Worm (Caenorhabditis elegans): ENCODE results near the gene acy-3.

acy-3 gene

DNA sequence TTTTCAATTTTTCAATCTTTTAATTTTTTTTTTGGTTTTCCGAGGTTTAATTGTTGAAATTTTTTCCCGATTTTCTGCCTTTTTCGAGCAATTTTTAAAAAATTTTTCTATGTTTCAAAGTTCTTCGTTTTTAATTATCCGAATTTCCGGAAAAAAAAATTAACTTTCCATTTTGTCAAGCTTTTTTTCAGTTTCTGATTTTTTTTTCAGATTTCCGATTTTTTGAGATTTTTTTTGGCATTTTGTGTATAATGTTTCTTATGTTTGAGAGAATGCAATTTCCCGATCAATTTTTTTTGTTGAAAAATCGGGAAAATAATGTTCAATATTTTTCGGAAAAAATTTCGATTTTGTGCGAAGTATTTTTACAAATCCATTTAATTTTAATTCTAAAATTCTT is 20.6 kb upstream of the acy-3 start:
- no peak for TF ChIP-seq hlh-30 (tag; optimal IDR thresholded peaks at IDR 0.05; ENCODE audit: insufficient read depth)
- no peak for TF ChIP-seq tbx-7 (tag; optimal IDR thresholded peaks at IDR 0.05)
- no peak for TF ChIP-seq lim-6 (tag; optimal IDR thresholded peaks at IDR 0.05)
- no peak for TF ChIP-seq ztf-16 (tag; optimal IDR thresholded peaks at IDR 0.05)
- TF ChIP-seq pha-4 (tag; optimal IDR thresholded peaks at IDR 0.05): no peak
- TF ChIP-seq ttx-3 (tag; optimal IDR thresholded peaks at IDR 0.05): no peak
- TF ChIP-seq ceh-6 (GFP tag; optimal IDR thresholded peaks at IDR 0.05): no peak
- no peak for TF ChIP-seq ceh-31 (tag; optimal IDR thresholded peaks at IDR 0.05)
- no peak for TF ChIP-seq syd-9 (tag; optimal IDR thresholded peaks at IDR 0.05)
- TF ChIP-seq unc-55 (GFP tag; optimal IDR thresholded peaks at IDR 0.05): no peak
- TF ChIP-seq zip-5 (tag; optimal IDR thresholded peaks at IDR 0.05): no peak
- TF ChIP-seq rnt-1 (tag; optimal IDR thresholded peaks at IDR 0.05): no peak
- no peak for TF ChIP-seq che-1 (tag; optimal IDR thresholded peaks at IDR 0.05)
- no peak for TF ChIP-seq ceh-19 (GFP tag; optimal IDR thresholded peaks at IDR 0.05)
- no peak for TF ChIP-seq pax-1 (tag; optimal IDR thresholded peaks at IDR 0.05)
- no peak for TF ChIP-seq nfya-1 (tag; optimal IDR thresholded peaks at IDR 0.05)
- TF ChIP-seq fkh-6 (tag; optimal IDR thresholded peaks at IDR 0.05): no peak
- TF ChIP-seq ceh-9 (tag; optimal IDR thresholded peaks at IDR 0.05): no peak
- no peak for TF ChIP-seq K02D7.2 (tag; optimal IDR thresholded peaks at IDR 0.05)

DNA sequence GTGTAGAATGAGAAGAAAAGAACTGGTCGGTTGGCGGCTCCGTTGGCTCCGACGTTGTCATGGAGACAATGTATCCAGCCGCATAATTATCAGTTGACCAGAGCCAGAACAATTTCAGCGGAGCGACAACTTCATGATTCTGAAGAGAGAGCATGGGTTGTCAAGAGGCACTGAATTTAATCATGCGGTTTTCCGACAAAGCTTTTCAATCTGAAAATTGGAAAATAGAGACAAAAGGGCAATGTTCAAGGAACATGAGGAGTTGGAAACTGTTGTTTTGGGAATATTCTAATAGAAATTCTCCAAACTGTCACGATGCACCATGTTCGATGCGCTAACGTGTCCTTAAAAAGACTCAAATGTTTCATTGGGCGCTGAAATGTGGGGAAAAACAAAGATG is 18.1 kb upstream of the acy-3 start, which contains the start of gene xbx-5:
TSS of gene xbx-5 (minus strand) at position 56 of the 400 bp plus-strand sequence.
- TF ChIP-seq ceh-18 (tag; optimal IDR thresholded peaks at IDR 0.05) (no peak), ref-2 (tag; optimal IDR thresholded peaks at IDR 0.05) (no peak), sdc-2 (tag; optimal IDR thresholded peaks at IDR 0.05) (no peak), fkh-6 (tag; optimal IDR thresholded peaks at IDR 0.05) (no peak), tbx-2 (tag; optimal IDR thresholded peaks at IDR 0.05) (no peak), tbx-7 (tag; optimal IDR thresholded peaks at IDR 0.05) (no peak), unc-3 (GFP tag; conservative IDR thresholded peaks at IDR 0.05) (no peak), unc-3 (tag; optimal IDR thresholded peaks at IDR 0.05) (no peak), K02D7.2 (tag; optimal IDR thresholded peaks at IDR 0.05) (no peak), pag-3 (tag; optimal IDR thresholded peaks at IDR 0.05; ENCODE audit: borderline replicate concordance) (no peak)

DNA sequence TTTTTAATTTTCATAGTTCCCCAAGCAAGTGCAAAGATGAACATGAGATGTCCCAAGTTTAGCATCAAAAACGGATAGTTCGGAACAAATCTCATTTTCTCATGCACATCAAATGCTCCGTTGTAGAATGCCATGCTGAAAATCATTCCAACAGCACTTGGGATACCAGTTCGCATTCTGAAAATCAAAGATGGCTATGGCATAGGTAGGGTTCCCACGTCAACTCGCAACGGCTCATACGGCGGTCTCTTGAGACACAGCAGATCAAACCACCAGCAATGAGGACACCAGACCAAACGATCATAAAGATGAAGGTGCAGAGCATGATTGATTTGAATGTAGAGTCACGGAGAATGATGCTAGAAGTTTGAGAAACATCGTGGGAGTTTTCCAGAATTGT is 16.8 kb upstream of the acy-3 start:
- TF ChIP-seq unc-3 (GFP tag; conservative IDR thresholded peaks at IDR 0.05): no peak
- TF ChIP-seq unc-3 (tag; optimal IDR thresholded peaks at IDR 0.05): no peak
- no peak for TF ChIP-seq ceh-6 (GFP tag; optimal IDR thresholded peaks at IDR 0.05)
- no peak for TF ChIP-seq unc-86 (tag; optimal IDR thresholded peaks at IDR 0.05)
- no peak for TF ChIP-seq gmeb-2 (tag; optimal IDR thresholded peaks at IDR 0.05)
- TF ChIP-seq ceh-30 (tag; optimal IDR thresholded peaks at IDR 0.05): no peak
- TF ChIP-seq pat-9 (tag; optimal IDR thresholded peaks at IDR 0.05): no peak
- no peak for TF ChIP-seq ceh-31 (tag; optimal IDR thresholded peaks at IDR 0.05)
- no peak for TF ChIP-seq ceh-19 (GFP tag; optimal IDR thresholded peaks at IDR 0.05)
- no peak for TF ChIP-seq ceh-18 (tag; optimal IDR thresholded peaks at IDR 0.05)
- TF ChIP-seq pha-2 (tag; optimal IDR thresholded peaks at IDR 0.05): no peak

DNA sequence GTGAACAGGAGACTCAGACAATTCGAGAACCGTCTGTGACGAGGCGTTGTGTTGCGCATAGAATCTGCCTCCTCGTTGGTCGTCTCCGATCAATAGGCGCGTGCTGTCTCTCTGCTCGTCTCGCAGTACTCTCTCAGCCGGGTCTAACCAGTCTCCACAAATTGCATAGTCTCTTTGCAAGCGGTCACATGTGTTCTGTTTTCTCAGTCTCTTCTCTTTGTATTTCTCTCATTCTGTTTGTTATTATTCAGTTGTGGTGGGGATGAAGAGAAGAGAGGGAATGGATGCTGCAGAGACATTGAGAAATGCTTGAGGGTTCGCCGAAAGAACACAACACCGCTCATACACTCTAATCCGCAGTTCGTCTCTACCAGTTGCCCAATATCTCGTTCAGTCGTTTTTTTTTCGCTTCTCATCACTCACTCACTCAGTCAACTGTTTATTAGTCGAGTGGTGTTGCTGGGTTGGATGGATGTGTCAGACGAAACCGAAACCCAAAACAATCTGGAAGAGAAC is 15.2 kb upstream of the acy-3 start:
- TF ChIP-seq ahr-1 (tag; optimal IDR thresholded peaks at IDR 0.05) (no peak), ceh-9 (tag; optimal IDR thresholded peaks at IDR 0.05) (no peak), ceh-31 (tag; optimal IDR thresholded peaks at IDR 0.05) (peak; percentile 92), lin-11 (tag; optimal IDR thresholded peaks at IDR 0.05) (no peak), rnt-1 (tag; optimal IDR thresholded peaks at IDR 0.05) (peak; percentile 96), mec-3 (tag; optimal IDR thresholded peaks at IDR 0.05; ENCODE audit: borderline replicate concordance) (no peak), fkh-6 (tag; optimal IDR thresholded peaks at IDR 0.05) (no peak), ceh-6 (GFP tag; optimal IDR thresholded peaks at IDR 0.05) (no peak), pqm-1 (tag; optimal IDR thresholded peaks at IDR 0.05) (peak; percentile 13), K09A11.1 (tag; optimal IDR thresholded peaks at IDR 0.05; ENCODE audit: insufficient read depth) (peak; percentile 71), C38D4.7 (GFP tag; optimal IDR thresholded peaks at IDR 0.05) (no peak), unc-55 (GFP tag; optimal IDR thresholded peaks at IDR 0.05) (peak; percentile 99), ceh-14 (tag; optimal IDR thresholded peaks at IDR 0.05) (peak; percentile 31), pha-4 (tag; optimal IDR thresholded peaks at IDR 0.05) (no peak), ref-2 (tag; optimal IDR thresholded peaks at IDR 0.05) (peak; percentile 91), elt-2 (tag; optimal IDR thresholded peaks at IDR 0.05) (no peak), ets-4 (tag; optimal IDR thresholded peaks at IDR 0.05) (peak; percentile 78), odd-2 (tag; optimal IDR thresholded peaks at IDR 0.05) (no peak), pag-3 (tag; optimal IDR thresholded peaks at IDR 0.05; ENCODE audit: borderline replicate concordance) (no peak), pha-2 (tag; optimal IDR thresholded peaks at IDR 0.05) (no peak), ceh-34 (tag; optimal IDR thresholded peaks at IDR 0.05) (peak; percentile 93), nhr-11 (tag; optimal IDR thresholded peaks at IDR 0.05) (no peak), ceh-22 (tag; optimal IDR thresholded peaks at IDR 0.05) (no peak), ceh-30 (tag; optimal IDR thresholded peaks at IDR 0.05) (peak; percentile 94), unc-42 (tag; optimal IDR thresholded peaks at IDR 0.05) (peak; percentile 85), ceh-24 (tag; optimal IDR thresholded peaks at IDR 0.05) (no peak)
